Worm (Caenorhabditis elegans) whole organism, L4 larva: ENCODE data around the gene C25G4.7.
A peak's percentile ranks its signal among the peaks of the same experiment; 100 is the strongest.
"Not testable (repeated sequence)": the region's sequence is repeated elsewhere in the genome, so short reads cannot be mapped to it uniquely, and the experiment has no call there.

Source experiments
- Y48G9A.11 ChIP-seq: fragments of 200-800 bp; sonication (Bioruptor generic); IDR thresholded peaks from 2 replicates; pipeline ENCODE4 v1.3.6; 2022; ENCODE audit warnings: missing genetic modification reagents, missing genetic modification characterization, missing compliant biosample characterization
- ZK337.2 ChIP-seq: fragments of 200-800 bp; sonication (Bioruptor generic); IDR thresholded peaks from 2 replicates; pipeline ENCODE4 v1.3.6; 2022; ENCODE audit warnings: missing genetic modification reagents, missing genetic modification characterization, missing compliant biosample characterization
- aly-2 ChIP-seq: sonication (generic microtip); optimal IDR thresholded peaks from 2 replicates; lab custom pipeline; 2018; ENCODE audit warnings: missing biosample characterization, missing genetic modification characterization
- arid-1 ChIP-seq: fragments of 200-800 bp; sonication (Bioruptor generic); conservative IDR thresholded peaks from 2 replicates; pipeline ENCODE4 v1.3.6; 2022; ENCODE audit warnings: missing genetic modification reagents, missing genetic modification characterization, missing compliant biosample characterization
- attf-4 ChIP-seq: sonication (generic microtip); optimal IDR thresholded peaks from 3 replicates; lab custom pipeline; 2017; ENCODE audit warnings: missing biosample characterization, missing genetic modification characterization
- ceh-44 ChIP-seq: fragments of 200-800 bp; sonication (Bioruptor generic); IDR thresholded peaks from 2 replicates; pipeline ENCODE4 v1.3.6; 2022; ENCODE audit warnings: missing genetic modification reagents, missing genetic modification characterization, missing compliant biosample characterization
- dmd-8 ChIP-seq: fragments of 200-800 bp; sonication (Bioruptor generic); IDR thresholded peaks from 2 replicates; pipeline ENCODE4 v1.3.6; 2022; ENCODE audit warnings: missing genetic modification characterization, missing compliant biosample characterization
- egl-43 ChIP-seq: fragments of 200-800 bp; sonication (Bioruptor generic); IDR thresholded peaks from 2 replicates; pipeline ENCODE4 v1.3.6; 2022; ENCODE audit warnings: missing genetic modification reagents, missing genetic modification characterization, missing compliant biosample characterization
- fkh-10 ChIP-seq: fragments of 150-350 bp; optimal IDR thresholded peaks from 2 replicates; lab custom pipeline; 2014; ENCODE audit warnings: missing biosample characterization, missing genetic modification reagents, missing genetic modification characterization
- fos-1 ChIP-seq: fragments of 150-350 bp; optimal IDR thresholded peaks from 2 replicates; lab custom pipeline; 2014; ENCODE audit warnings: missing biosample characterization, missing genetic modification characterization
- hlh-11 ChIP-seq: fragments of 200-800 bp; sonication (Bioruptor generic); optimal IDR thresholded peaks from 2 replicates; lab custom pipeline; 2018; ENCODE audit warnings: mild to moderate bottlenecking, missing genetic modification characterization, missing compliant biosample characterization
- hlh-30 ChIP-seq: sonication (generic microtip); optimal IDR thresholded peaks from 2 replicates; lab custom pipeline; 2017; ENCODE audit warnings: antibody characterized with exemption, mild to moderate bottlenecking, missing genetic modification characterization, missing compliant biosample characterization; ENCODE audit not compliant: insufficient read depth
- hmg-1.1 ChIP-seq: fragments of 200-800 bp; sonication (Bioruptor generic); IDR thresholded peaks from 2 replicates; pipeline ENCODE4 v1.3.6; 2022; ENCODE audit warnings: missing genetic modification reagents, missing genetic modification characterization, missing compliant biosample characterization
- lin-29 ChIP-seq: fragments of 200-800 bp; sonication (Bioruptor generic); IDR thresholded peaks from 2 replicates; pipeline ENCODE4 v1.3.6; 2022; ENCODE audit warnings: missing genetic modification reagents, missing genetic modification characterization, missing compliant biosample characterization
- madf-5 ChIP-seq, 2 experiments: fragments of 200-800 bp; sonication (Bioruptor generic); IDR thresholded peaks; 2 replicates each; pipeline ENCODE4 v1.3.6; 2022; ENCODE audit warnings: missing compliant biosample characterization in 2 of 2, missing genetic modification characterization in 2 of 2
- mep-1 ChIP-seq: fragments of 150-350 bp; sonication (generic microtip); optimal IDR thresholded peaks from 3 replicates; lab custom pipeline; 2014; ENCODE audit warnings: missing biosample characterization, missing genetic modification characterization
- mes-2 ChIP-seq: sonication (generic microtip); optimal IDR thresholded peaks from 2 replicates; lab custom pipeline; 2016; ENCODE audit warnings: missing genotype, mild to moderate bottlenecking, missing genetic modification characterization, missing compliant biosample characterization; ENCODE audit not compliant: poor library complexity, severe bottlenecking
- mxl-3 ChIP-seq: fragments of 200-800 bp; sonication (Bioruptor generic); optimal IDR thresholded peaks from 2 replicates; lab custom pipeline; 2018; ENCODE audit warnings: mild to moderate bottlenecking, missing genetic modification characterization, missing compliant biosample characterization
- nhr-237 ChIP-seq: sonication (generic microtip); optimal IDR thresholded peaks from 2 replicates; lab custom pipeline; 2017; ENCODE audit warnings: missing biosample characterization, missing genetic modification characterization
- nhr-25 ChIP-seq: sonication (generic microtip); optimal IDR thresholded peaks from 2 replicates; lab custom pipeline; 2017; ENCODE audit warnings: missing genetic modification characterization, mild to moderate bottlenecking, missing compliant biosample characterization, antibody characterized with exemption, moderate library complexity, borderline replicate concordance; ENCODE audit not compliant: insufficient read depth
- nhr-28 ChIP-seq: fragments of 150-350 bp; optimal IDR thresholded peaks from 2 replicates; lab custom pipeline; 2014; ENCODE audit warnings: missing biosample characterization, missing genetic modification characterization
- nhr-41 ChIP-seq: fragments of 200-800 bp; sonication (Bioruptor generic); IDR thresholded peaks from 2 replicates; pipeline ENCODE4 v1.3.6; 2022; ENCODE audit warnings: missing genetic modification reagents, missing genetic modification characterization, missing compliant biosample characterization
- pha-4 ChIP-seq, 2 experiments: fragments of 150-350 bp in 1 of 2; fragments of 200-800 bp in 1 of 2; sonication (Bioruptor generic) in 1 of 2; IDR thresholded peaks in 1 of 2; optimal IDR thresholded peaks in 1 of 2; 2 replicates each; pipeline versions ENCODE4 v1.3.6 to Lab custom; 2014 to 2022; ENCODE audit warnings: missing genetic modification characterization in 2 of 2, missing genetic modification reagents in 2 of 2, missing biosample characterization in 1 of 2, missing compliant biosample characterization in 1 of 2
- skn-1 ChIP-seq: fragments of 150-350 bp; optimal IDR thresholded peaks from 2 replicates; lab custom pipeline; 2014; ENCODE audit warnings: missing biosample characterization, missing genetic modification characterization
- snpc-4 ChIP-seq: fragments of 150-350 bp; optimal IDR thresholded peaks from 2 replicates; lab custom pipeline; 2014; ENCODE audit warnings: missing biosample characterization, missing genetic modification characterization
- spr-1 ChIP-seq: sonication (generic microtip); optimal IDR thresholded peaks from 2 replicates; lab custom pipeline; 2016; ENCODE audit warnings: mild to moderate bottlenecking, missing genetic modification characterization, missing compliant biosample characterization
- unc-62 ChIP-seq, 3 experiments: fragments of 150-350 bp in 1 of 3; sonication (generic microtip); optimal IDR thresholded peaks in 2 of 3; peaks in 1 of 3; 1 replicate in 1 of 3; 2 replicates in 2 of 3; lab custom pipeline; 2014 to 2017; ENCODE audit warnings: missing biosample characterization in 3 of 3, missing genetic modification characterization in 3 of 3, missing genetic modification reagents in 3 of 3, missing genotype in 1 of 3
- zfp-2 ChIP-seq: sonication (generic microtip); optimal IDR thresholded peaks from 2 replicates; lab custom pipeline; 2016; ENCODE audit warnings: mild to moderate bottlenecking, missing genetic modification characterization, missing compliant biosample characterization
- zip-11 ChIP-seq: fragments of 200-800 bp; sonication (Bioruptor generic); IDR thresholded peaks from 2 replicates; pipeline ENCODE4 v1.3.6; 2022; ENCODE audit warnings: missing genetic modification characterization, missing compliant biosample characterization
- ztf-7 ChIP-seq: fragments of 150-350 bp; optimal IDR thresholded peaks from 2 replicates; lab custom pipeline; 2014; ENCODE audit warnings: missing biosample characterization, missing genetic modification characterization

The C25G4.7 gene

DNA sequence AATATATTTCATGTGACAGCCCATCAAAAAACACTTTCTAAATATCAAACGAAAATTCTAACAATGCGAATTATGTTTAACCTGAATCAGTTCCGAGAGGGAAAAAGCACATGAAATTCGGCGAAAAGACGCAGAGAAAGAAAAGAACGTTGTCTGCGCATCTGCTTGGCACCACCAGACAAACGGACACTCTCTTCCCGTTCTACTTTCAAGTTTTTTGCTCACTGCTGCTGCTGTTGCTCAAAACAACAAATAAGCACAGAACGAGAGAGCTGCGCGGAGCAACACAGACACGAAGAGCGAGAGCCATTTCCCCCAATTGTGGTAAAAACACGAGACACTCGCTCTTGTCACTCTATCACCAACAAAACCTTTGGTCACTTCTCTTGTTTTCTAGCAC, 8.1 kb downstream of the C25G4.7 start:
- TF ChIP-seq mxl-3 (GFP tag; lab: Kevin White, UChicago), result no peak
- peak; percentile 48; the same call in 1 of the 2 replicates for TF ChIP-seq hmg-1.1 (GFP tag; lab: Robert Waterston, UW)
- peak in 1 of 2 experiments; percentile 63 for TF ChIP-seq unc-62 (GFP tag; optimal IDR thresholded peaks at IDR 0.05 in 1 of 2; lab: Kevin White, UChicago)
- no peak for TF ChIP-seq unc-62 (tag; optimal IDR thresholded peaks at IDR 0.05; lab: Kevin White, UChicago)
- no peak for TF ChIP-seq madf-5 (GFP tag; IDR thresholded peaks at IDR 0.05; lab: Robert Waterston, UW)
- TF ChIP-seq mes-2 (tag; lab: Kevin White, UChicago), result peak; percentile 33
- 0 out of 2 replicates have a peak, but pooled peaks have one; percentile 29 for TF ChIP-seq egl-43 (GFP tag; lab: Robert Waterston, UW)
- TF ChIP-seq hlh-11 (tag; lab: Kevin White, UChicago), result peak; percentile 12
- peak; percentile 47 for TF ChIP-seq fkh-10
- peak; percentile 57 for TF ChIP-seq hlh-30 (tag; lab: Kevin White, UChicago)

DNA sequence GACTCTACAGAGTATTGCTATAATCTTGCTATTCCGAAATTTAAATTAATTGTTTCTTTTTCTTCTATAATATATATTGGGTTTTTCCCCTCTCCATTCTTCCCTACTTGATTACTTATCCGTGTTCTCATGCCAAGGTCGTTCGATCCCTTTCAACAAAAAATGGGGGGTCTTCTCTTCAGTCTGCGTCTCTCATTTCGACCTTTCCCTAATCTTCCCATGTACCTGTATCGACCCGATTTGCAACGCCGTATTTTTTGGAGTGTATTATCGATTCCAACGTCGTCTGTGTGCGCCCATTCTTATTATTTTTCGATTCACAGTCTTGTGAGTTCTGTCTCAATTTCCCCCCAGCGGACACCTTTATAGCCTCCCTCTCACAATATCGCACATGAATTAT, 11.0 kb downstream of the C25G4.7 start:
- peak; percentile 54 for TF ChIP-seq nhr-28 (tag; lab: Kevin White, UChicago)
- peak; percentile 55 for TF ChIP-seq nhr-25 (tag; lab: Kevin White, UChicago)
- TF ChIP-seq nhr-41, result no peak
- TF ChIP-seq, all 104 proteins: peak for 2

DNA sequence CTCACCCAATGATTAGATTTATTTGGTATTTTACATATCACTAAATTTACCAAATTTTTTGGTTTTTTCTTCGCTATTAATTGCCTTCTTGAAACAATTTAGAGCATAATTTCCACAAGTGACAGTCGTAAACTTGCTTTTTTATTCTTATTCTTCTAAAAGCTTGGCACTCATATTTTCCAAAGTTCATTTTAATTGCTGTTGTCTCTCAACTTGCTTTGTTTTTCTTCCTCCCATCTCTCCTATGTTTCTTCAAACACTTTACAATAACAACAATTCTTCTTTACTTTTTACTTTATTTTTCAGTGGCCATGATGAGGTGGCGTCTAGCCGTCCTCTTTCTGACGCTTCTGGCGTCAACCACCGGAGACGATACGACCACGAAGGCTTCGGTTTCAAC, 11.6 kb downstream of the C25G4.7 start, which contains the start of gene igdb-2:
Gene igdb-2, plus strand, starts transcription at position 301 of the 400 bp plus-strand sequence.
- no peak for TF ChIP-seq attf-4 (tag; lab: Kevin White, UChicago)
- TF ChIP-seq fkh-10, result no peak
- no peak for TF ChIP-seq lin-29

DNA sequence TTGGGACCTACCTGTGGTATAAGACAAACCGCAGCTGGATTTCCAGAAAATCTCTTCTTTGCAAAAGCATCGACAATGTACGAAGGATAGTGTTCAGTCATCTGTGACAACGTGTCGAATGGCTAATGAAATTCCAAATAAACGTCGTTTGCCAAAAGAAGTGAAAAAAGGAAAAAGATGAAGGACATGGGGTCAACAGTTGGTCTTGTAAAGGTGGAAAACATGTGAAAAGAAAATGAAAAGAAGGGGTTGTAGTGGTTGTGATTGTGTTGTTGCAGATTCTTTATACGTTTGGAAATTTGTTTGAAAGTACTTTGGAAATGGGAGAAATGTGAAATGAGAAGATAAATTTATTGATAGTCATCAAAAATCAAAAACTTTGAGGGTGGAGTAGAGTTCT, 20.2 kb downstream of the C25G4.7 start, which contains the start of gene T04A11.1:
Gene T04A11.1, minus strand, starts transcription at position 101 of the 400 bp plus-strand sequence.
- TF ChIP-seq fos-1 (tag; lab: Kevin White, UChicago); zip-11 (GFP tag; lab: Robert Waterston, UW); ztf-7: not testable (repeated sequence)
- TF ChIP-seq, all 104 proteins: peak for 0; not testable (repeated sequence) for 104

DNA sequence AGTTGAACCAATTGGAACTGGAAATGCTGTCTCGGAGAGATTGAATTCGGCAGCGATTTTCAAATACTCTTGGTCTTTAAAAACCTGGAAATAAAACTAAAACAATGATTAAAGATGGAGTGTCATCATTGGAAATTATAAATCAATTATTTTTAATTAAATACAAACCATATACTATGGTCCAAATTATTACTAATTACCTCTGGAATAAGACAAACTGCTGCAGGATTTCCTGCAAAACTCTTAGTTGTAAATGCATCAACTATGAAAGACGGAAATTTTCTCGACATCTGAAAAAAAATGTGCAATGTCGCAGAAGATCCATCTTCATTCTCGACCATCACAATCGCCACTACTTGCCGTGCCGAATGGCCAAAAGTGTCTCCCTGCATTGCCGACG, 22.0 kb downstream of the C25G4.7 start, which contains the start of gene igdb-1:
Gene igdb-1, plus strand, starts transcription at position 301 of the 400 bp plus-strand sequence.
- TF ChIP-seq zfp-2 (tag; lab: Kevin White, UChicago); Y48G9A.11; aly-2 (tag; lab: Kevin White, UChicago): not testable (repeated sequence)

DNA sequence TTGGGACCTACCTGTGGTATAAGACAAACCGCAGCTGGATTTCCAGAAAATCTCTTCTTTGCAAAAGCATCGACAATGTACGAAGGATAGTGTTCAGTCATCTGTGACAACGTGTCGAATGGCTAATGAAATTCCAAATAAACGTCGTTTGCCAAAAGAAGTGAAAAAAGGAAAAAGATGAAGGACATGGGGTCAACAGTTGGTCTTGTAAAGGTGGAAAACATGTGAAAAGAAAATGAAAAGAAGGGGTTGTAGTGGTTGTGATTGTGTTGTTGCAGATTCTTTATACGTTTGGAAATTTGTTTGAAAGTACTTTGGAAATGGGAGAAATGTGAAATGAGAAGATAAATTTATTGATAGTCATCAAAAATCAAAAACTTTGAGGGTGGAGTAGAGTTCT, 27.8 kb downstream of the C25G4.7 start, which contains the start of gene T04A11.4:
Gene T04A11.4, minus strand, starts transcription at position 101 of the 400 bp plus-strand sequence.
- not testable (repeated sequence) for TF ChIP-seq arid-1; ZK337.2 (GFP tag; lab: Robert Waterston, UW); spr-1

DNA sequence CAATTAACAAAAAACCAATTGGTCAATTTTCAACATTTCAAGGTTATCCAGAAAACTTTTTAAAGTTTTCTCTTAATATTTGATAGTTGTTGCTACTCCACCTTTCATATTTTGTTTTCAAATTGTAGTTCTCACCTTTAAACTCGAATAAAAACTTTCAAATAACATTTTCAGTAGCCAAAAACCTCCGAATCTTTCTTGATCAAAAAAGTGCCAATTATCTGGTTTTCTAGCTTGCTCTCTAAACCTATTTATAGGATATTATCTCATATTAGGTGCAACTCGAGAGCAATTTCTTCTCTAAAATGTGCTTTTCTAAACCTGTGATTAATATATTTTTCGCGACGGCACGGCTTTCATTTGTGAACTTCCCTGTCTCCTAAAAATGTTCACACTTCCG, 30.5 kb downstream of the C25G4.7 start, which contains the start of gene sru-26:
Gene sru-26, plus strand, starts transcription at position 301 of the 400 bp plus-strand sequence.
- TF ChIP-seq pha-4 (GFP tag; IDR thresholded peaks at IDR 0.05; lab: Robert Waterston, UW) (no peak), pha-4 (tag; optimal IDR thresholded peaks at IDR 0.05; lab: Kevin White, UChicago) (no peak), ceh-44 (GFP tag; lab: Robert Waterston, UW) (no peak), hmg-1.1 (GFP tag; lab: Robert Waterston, UW) (no peak), nhr-237 (tag; lab: Kevin White, UChicago) (no peak), dmd-8 (no peak), mep-1 (tag; lab: Kevin White, UChicago) (no peak), skn-1 (tag; lab: Kevin White, UChicago) (no peak), snpc-4 (tag; lab: Kevin White, UChicago) (no peak)
